Worm (Caenorhabditis elegans) whole organism, young adult: Measurements from ENCODE around the gene cul-1.

Experiments used
- dpff-1 ChIP-seq: sonication (generic microtip); optimal IDR thresholded peaks from 2 replicates; lab custom pipeline; 2017; ENCODE audit warnings: mild to moderate bottlenecking, missing genetic modification characterization, missing compliant biosample characterization
- dpl-1 ChIP-seq: fragments of 150-350 bp; optimal IDR thresholded peaks from 2 replicates; lab custom pipeline; 2014; ENCODE audit warnings: missing biosample characterization, missing genetic modification reagents, missing genetic modification characterization
- him-1 ChIP-seq: sonication (generic microtip); optimal IDR thresholded peaks from 2 replicates; lab custom pipeline; 2016; ENCODE audit warnings: missing genotype, missing genetic modification reagents, missing genetic modification characterization, missing compliant biosample characterization
- let-526 ChIP-seq: fragments of 200-800 bp; sonication (Bioruptor generic); IDR thresholded peaks from 2 replicates; pipeline ENCODE4 v1.3.6; 2022; ENCODE audit warnings: missing genetic modification reagents, missing genetic modification characterization, missing compliant biosample characterization
- sea-2 ChIP-seq: fragments of 200-800 bp; sonication (Bioruptor generic); IDR thresholded peaks from 2 replicates; pipeline ENCODE4 v1.3.6; 2022; ENCODE audit warnings: missing genetic modification characterization, missing compliant biosample characterization

- no peak for TF ChIP-seq sea-2 (GFP tag; lab: Robert Waterston, UW)
- no peak for TF ChIP-seq let-526 (GFP tag; lab: Robert Waterston, UW)
- TF ChIP-seq dpl-1 (GFP tag; lab: Kevin White, UChicago) = no peak
- no peak for TF ChIP-seq him-1 (tag; lab: Kevin White, UChicago)
- TF ChIP-seq dpff-1 (tag; lab: Kevin White, UChicago) = no peak
These were observed 11.0 kb downstream of the cul-1 start, which contains the start of gene D2045.8 for ce11 chrIII:10481988-10482387.
